Fruit fly (Drosophila melanogaster) whole organism, embryonic: ENCODE measurements around the gene CG6142.

ENCODE experiments used
- Ada2b ChIP-seq: fragments of 200-800 bp; sonication (Bioruptor generic); IDR thresholded peaks from 2 replicates; pipeline ENCODE4 v1.3.6; 2022; ENCODE audit warnings: missing biosample characterization, missing genetic modification characterization
- BEAF-32 ChIP-seq: fragments of 200-800 bp; sonication (Bioruptor generic); optimal IDR thresholded peaks from 3 replicates; lab custom pipeline; 2017; ENCODE audit warnings: missing biosample characterization, missing genetic modification characterization, mild to moderate bottlenecking, moderate library complexity, missing genetic modification reagents
- CG10321 ChIP-seq: fragments of 200-800 bp; sonication (Bioruptor generic); IDR thresholded peaks from 2 replicates; pipeline ENCODE4 v1.3.6; 2022; ENCODE audit warnings: missing biosample characterization, missing genetic modification characterization
- CG10431 ChIP-seq: fragments of 200-800 bp; sonication (Bioruptor generic); optimal IDR thresholded peaks from 3 replicates; lab custom pipeline; 2018; ENCODE audit warnings: missing biosample characterization, mild to moderate bottlenecking, missing genetic modification characterization
- CG11723 ChIP-seq: fragments of 200-800 bp; sonication (Bioruptor generic); optimal IDR thresholded peaks from 2 replicates; lab custom pipeline; 2017; ENCODE audit warnings: missing biosample characterization, mild to moderate bottlenecking, missing genetic modification characterization
- CG13296 ChIP-seq: fragments of 200-800 bp; sonication (Bioruptor generic); optimal IDR thresholded peaks from 3 replicates; lab custom pipeline; 2018; ENCODE audit warnings: missing biosample characterization, mild to moderate bottlenecking, missing genetic modification characterization
- CG17802 ChIP-seq: fragments of 200-800 bp; sonication (Bioruptor generic); optimal IDR thresholded peaks from 2 replicates; lab custom pipeline; 2018; ENCODE audit warnings: missing biosample characterization, mild to moderate bottlenecking, missing genetic modification characterization, moderate library complexity
- CG18476 ChIP-seq: fragments of 200-800 bp; sonication (Bioruptor generic); optimal IDR thresholded peaks from 2 replicates; lab custom pipeline; 2016; ENCODE audit warnings: missing biosample characterization, mild to moderate bottlenecking, missing genetic modification characterization
- CG2678 ChIP-seq: fragments of 200-800 bp; sonication (Bioruptor generic); optimal IDR thresholded peaks from 3 replicates; lab custom pipeline; 2019; ENCODE audit warnings: missing biosample characterization, mild to moderate bottlenecking, missing genetic modification characterization, moderate library complexity
- CG2875 ChIP-seq: fragments of 200-800 bp; sonication (Bioruptor generic); optimal IDR thresholded peaks from 2 replicates; lab custom pipeline; 2017; ENCODE audit warnings: missing biosample characterization, mild to moderate bottlenecking, missing genetic modification characterization, missing genetic modification reagents
- CG5180 ChIP-seq: fragments of 200-800 bp; sonication (Bioruptor generic); optimal IDR thresholded peaks from 3 replicates; lab custom pipeline; 2017; ENCODE audit warnings: missing biosample characterization, missing genetic modification characterization, mild to moderate bottlenecking, moderate library complexity, missing genetic modification reagents
- CG6689 ChIP-seq: fragments of 200-800 bp; sonication (Bioruptor generic); IDR thresholded peaks from 2 replicates; pipeline ENCODE4 v1.3.6; 2022; ENCODE audit warnings: missing biosample characterization, missing genetic modification characterization
- CG6813 ChIP-seq: fragments of 200-800 bp; sonication (Bioruptor generic); optimal IDR thresholded peaks from 2 replicates; lab custom pipeline; 2017; ENCODE audit warnings: missing biosample characterization, missing genetic modification characterization, mild to moderate bottlenecking, moderate library complexity, missing genetic modification reagents
- CG6854 ChIP-seq: fragments of 200-800 bp; sonication (Bioruptor generic); optimal IDR thresholded peaks from 3 replicates; lab custom pipeline; 2017; ENCODE audit warnings: missing biosample characterization, mild to moderate bottlenecking, missing genetic modification characterization
- CG7357 ChIP-seq: fragments of 200-800 bp; sonication (Bioruptor generic); IDR thresholded peaks from 3 replicates; pipeline ENCODE4 v1.3.6; 2022; ENCODE audit warnings: missing biosample characterization, missing genetic modification characterization
- CG7928 ChIP-seq: fragments of 200-800 bp; sonication (Bioruptor generic); optimal IDR thresholded peaks from 2 replicates; lab custom pipeline; 2017; ENCODE audit warnings: missing biosample characterization, mild to moderate bottlenecking, missing genetic modification characterization
- Chrac-16 ChIP-seq: fragments of 200-800 bp; sonication (Bioruptor generic); optimal IDR thresholded peaks from 3 replicates; lab custom pipeline; 2016; ENCODE audit warnings: missing biosample characterization, missing genetic modification characterization
- Dfd ChIP-seq, 2 experiments: fragments of >200 bp; optimal IDR thresholded peaks; 2 replicates each; lab custom pipeline; 2017; ENCODE audit warnings: missing biosample characterization in 2 of 2, missing genetic modification characterization in 2 of 2
- E2f1 ChIP-seq: fragments of 200-800 bp; sonication (Bioruptor generic); IDR thresholded peaks from 2 replicates; pipeline ENCODE4 v1.3.6; 2022; ENCODE audit warnings: missing biosample characterization, missing genetic modification characterization
- Fer3 ChIP-seq: fragments of 200-800 bp; sonication (Bioruptor generic); optimal IDR thresholded peaks from 2 replicates; lab custom pipeline; 2018; ENCODE audit warnings: missing biosample characterization, mild to moderate bottlenecking, missing genetic modification characterization, moderate library complexity
- HHEX ChIP-seq: fragments of 200-800 bp; sonication (Bioruptor generic); optimal IDR thresholded peaks from 3 replicates; lab custom pipeline; 2017; ENCODE audit warnings: missing biosample characterization, mild to moderate bottlenecking, missing genetic modification characterization, missing genetic modification reagents
- HLH4C ChIP-seq: fragments of 200-800 bp; sonication (Bioruptor generic); IDR thresholded peaks from 3 replicates; pipeline ENCODE4 v1.3.6; 2022; ENCODE audit warnings: missing biosample characterization, missing genetic modification characterization; ENCODE audit not compliant: partially characterized antibody
- Hand ChIP-seq: fragments of 200-800 bp; sonication (Bioruptor generic); optimal IDR thresholded peaks from 2 replicates; lab custom pipeline; 2017; ENCODE audit warnings: mild to moderate bottlenecking, missing biosample characterization, missing genetic modification reagents, missing genetic modification characterization
- Hr3 ChIP-seq: fragments of 200-800 bp; sonication (Bioruptor generic); optimal IDR thresholded peaks from 3 replicates; lab custom pipeline; 2016; ENCODE audit warnings: missing biosample characterization, missing genetic modification characterization
- Kr ChIP-seq: fragments of 200-800 bp; sonication (Bioruptor generic); optimal IDR thresholded peaks from 2 replicates; lab custom pipeline; 2017; ENCODE audit warnings: missing biosample characterization, mild to moderate bottlenecking, missing genetic modification characterization
- Lpt ChIP-seq: fragments of >200 bp; optimal IDR thresholded peaks from 2 replicates; lab custom pipeline; 2018; ENCODE audit warnings: missing biosample characterization, missing genetic modification characterization
- MESR4 ChIP-seq: fragments of 200-800 bp; sonication (Bioruptor generic); optimal IDR thresholded peaks from 2 replicates; lab custom pipeline; 2018; ENCODE audit warnings: missing biosample characterization, mild to moderate bottlenecking, missing genetic modification characterization, moderate library complexity
- Mes4 ChIP-seq: fragments of 200-800 bp; sonication (Bioruptor generic); optimal IDR thresholded peaks from 2 replicates; lab custom pipeline; 2016; ENCODE audit warnings: missing biosample characterization, missing genetic modification characterization
- NK7.1 ChIP-seq: fragments of 200-800 bp; sonication (Bioruptor generic); optimal IDR thresholded peaks from 3 replicates; lab custom pipeline; 2016; ENCODE audit warnings: missing biosample characterization, missing genetic modification characterization
- PHDP ChIP-seq: fragments of 200-800 bp; sonication (Bioruptor generic); optimal IDR thresholded peaks from 3 replicates; lab custom pipeline; 2018; ENCODE audit warnings: missing biosample characterization, mild to moderate bottlenecking, missing genetic modification characterization, moderate library complexity
- Ravus ChIP-seq: fragments of 200-800 bp; sonication (Bioruptor generic); IDR thresholded peaks from 2 replicates; pipeline ENCODE4 v1.3.6; 2022; ENCODE audit warnings: missing biosample characterization, missing genetic modification characterization
- Side ChIP-seq: fragments of 200-800 bp; sonication (Bioruptor generic); optimal IDR thresholded peaks from 2 replicates; lab custom pipeline; 2016; ENCODE audit warnings: missing biosample characterization, missing genetic modification characterization
- Sry-δ ChIP-seq: fragments of 200-800 bp; sonication (Bioruptor generic); optimal IDR thresholded peaks from 2 replicates; lab custom pipeline; 2016; ENCODE audit warnings: missing biosample characterization, missing genetic modification characterization
- ash1 ChIP-seq: fragments of 200-800 bp; sonication (Bioruptor generic); optimal IDR thresholded peaks from 2 replicates; lab custom pipeline; 2018; ENCODE audit warnings: missing biosample characterization, mild to moderate bottlenecking, missing genetic modification characterization
- chinmo ChIP-seq: fragments of 200-800 bp; sonication (Bioruptor generic); IDR thresholded peaks from 4 replicates; pipeline ENCODE4 v1.3.6; 2022; ENCODE audit warnings: missing biosample characterization, missing genetic modification characterization; ENCODE audit not compliant: partially characterized antibody
- dm ChIP-seq: fragments of 200-800 bp; sonication (Bioruptor generic); optimal IDR thresholded peaks from 3 replicates; lab custom pipeline; 2016; ENCODE audit warnings: missing biosample characterization, missing genetic modification characterization
- eyg ChIP-seq: fragments of 200-800 bp; sonication (Bioruptor generic); optimal IDR thresholded peaks from 3 replicates; lab custom pipeline; 2016; ENCODE audit warnings: missing biosample characterization, missing genetic modification characterization
- gce ChIP-seq: fragments of 200-800 bp; sonication (Bioruptor generic); IDR thresholded peaks from 3 replicates; pipeline ENCODE4 v1.3.6; 2022; ENCODE audit warnings: missing biosample characterization, missing genetic modification characterization
- jing ChIP-seq: fragments of 200-800 bp; sonication (Bioruptor generic); optimal IDR thresholded peaks from 2 replicates; lab custom pipeline; 2018; ENCODE audit warnings: missing biosample characterization, mild to moderate bottlenecking, missing genetic modification characterization
- klu ChIP-seq: fragments of 200-800 bp; sonication (Bioruptor generic); IDR thresholded peaks from 2 replicates; pipeline ENCODE4 v1.3.6; 2022; ENCODE audit warnings: missing biosample characterization, missing genetic modification characterization
- oc ChIP-seq: fragments of 200-800 bp; sonication (Bioruptor generic); optimal IDR thresholded peaks from 2 replicates; lab custom pipeline; 2018; ENCODE audit warnings: missing biosample characterization, mild to moderate bottlenecking, missing genetic modification characterization, moderate library complexity
- pros ChIP-seq: fragments of 200-800 bp; sonication (Bioruptor generic); optimal IDR thresholded peaks from 3 replicates; lab custom pipeline; 2019; ENCODE audit warnings: missing biosample characterization, mild to moderate bottlenecking, missing genetic modification characterization, moderate library complexity
- pzg ChIP-seq: fragments of 200-800 bp; sonication (Bioruptor generic); optimal IDR thresholded peaks from 3 replicates; lab custom pipeline; 2018; ENCODE audit warnings: missing biosample characterization, mild to moderate bottlenecking, missing genetic modification characterization, moderate library complexity
- sc ChIP-seq, 3 experiments: fragments of >200 bp in 2 of 3; fragments of 200-800 bp in 1 of 3; sonication (Bioruptor generic) in 1 of 3; optimal IDR thresholded peaks; 2 replicates in 2 of 3; 3 replicates in 1 of 3; lab custom pipeline; 2017; ENCODE audit warnings: mild to moderate bottlenecking in 1 of 3, missing biosample characterization in 1 of 3, missing genetic modification characterization in 1 of 3, missing genetic modification reagents in 1 of 3
- so ChIP-seq: fragments of 200-800 bp; sonication (Bioruptor generic); IDR thresholded peaks from 3 replicates; pipeline ENCODE4 v1.3.6; 2022; ENCODE audit warnings: missing biosample characterization, missing genetic modification characterization
- ssp ChIP-seq: fragments of 200-800 bp; sonication (Bioruptor generic); IDR thresholded peaks from 2 replicates; pipeline ENCODE4 v1.3.6; 2022; ENCODE audit warnings: missing biosample characterization, missing genetic modification characterization
- tap ChIP-seq: fragments of 200-800 bp; optimal IDR thresholded peaks from 3 replicates; lab custom pipeline; 2019; ENCODE audit warnings: missing biosample characterization, mild to moderate bottlenecking, missing genetic modification characterization, moderate library complexity
- tll ChIP-seq, 2 experiments: fragments of 200-800 bp in 1 of 2; fragments of >200 bp in 1 of 2; sonication (Bioruptor generic) in 1 of 2; optimal IDR thresholded peaks; 2 replicates each; lab custom pipeline; 2017 to 2019; ENCODE audit warnings: missing biosample characterization in 2 of 2, missing genetic modification characterization in 2 of 2, mild to moderate bottlenecking in 1 of 2, moderate library complexity in 1 of 2
- trh ChIP-seq: fragments of 200-800 bp; sonication (Bioruptor generic); optimal IDR thresholded peaks from 2 replicates; lab custom pipeline; 2016; ENCODE audit warnings: missing biosample characterization, missing genetic modification characterization
- wor ChIP-seq: fragments of 200-800 bp; sonication (Bioruptor generic); IDR thresholded peaks from 2 replicates; pipeline ENCODE4 v1.3.6; 2022; ENCODE audit warnings: missing biosample characterization, missing genetic modification characterization

Gene CG6142

DNA sequence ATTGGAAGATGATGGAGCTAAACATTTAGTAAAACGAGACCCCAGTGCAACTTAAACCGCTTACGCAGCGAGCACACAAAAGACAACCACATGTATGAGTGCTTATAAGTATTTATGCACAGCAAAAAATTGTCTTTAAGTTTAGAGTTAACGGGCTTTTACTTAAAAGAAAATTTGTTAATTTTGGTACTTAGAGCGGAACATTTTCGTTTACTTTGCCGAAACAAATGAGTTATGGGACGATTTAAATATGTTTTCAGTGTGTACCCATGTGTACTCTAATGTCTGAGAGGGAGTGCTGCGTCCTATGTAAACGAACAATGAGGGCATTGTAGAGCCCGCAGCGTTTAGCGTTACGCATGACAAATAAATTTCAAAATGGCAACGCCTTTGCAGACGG, 11.2 kb upstream of the CG6142 start (continued):
- peak; percentile 45; the same call in 1 of the 2 replicates for TF ChIP-seq klu
- TF ChIP-seq pros (GFP tag; lab: Kevin White, UChicago), result no peak
- no peak for TF ChIP-seq BEAF-32 (GFP tag; lab: Kevin White, UChicago)
- no peak for TF ChIP-seq Mes4
- TF ChIP-seq ssp (GFP tag; lab: Robert Waterston, UW), result 0 out of 2 replicates have a peak, but pooled peaks have one; percentile 21
- no peak for TF ChIP-seq Dfd (GFP tag; optimal IDR thresholded peaks at IDR 0.05; lab: Kevin White, UChicago)
- no peak for TF ChIP-seq MESR4 (GFP tag; lab: Kevin White, UChicago)
- TF ChIP-seq sc (optimal IDR thresholded peaks at IDR 0.05; lab: Kevin White, UChicago), result no peak
- TF ChIP-seq sc (GFP tag; optimal IDR thresholded peaks at IDR 0.05; lab: Kevin White, UChicago), result no peak
- TF ChIP-seq ash1 (GFP tag; lab: Kevin White, UChicago), result no peak
- no peak; the same call in 1 of the 2 replicates for TF ChIP-seq Ravus (GFP tag; lab: Robert Waterston, UW)
- no peak for TF ChIP-seq trh (GFP tag; lab: Kevin White, UChicago)
- no peak for TF ChIP-seq pzg (GFP tag; lab: Kevin White, UChicago)
- peak; percentile 3 for TF ChIP-seq tap (tag; lab: Kevin White, UChicago)
- peak; percentile 20 for TF ChIP-seq Chrac-16
- peak; percentile 62 for TF ChIP-seq E2f1 (GFP tag; lab: Robert Waterston, UW)
- no peak for TF ChIP-seq CG17802 (tag; lab: Kevin White, UChicago)
- TF ChIP-seq Fer3 (tag; lab: Kevin White, UChicago), result peak; percentile 32
- no peak for TF ChIP-seq Lpt (GFP tag; lab: Kevin White, UChicago)
- TF ChIP-seq so (GFP tag; lab: Robert Waterston, UW), result peak; percentile 58; the same call in 1 of the 3 replicates
- peak; percentile 18 for TF ChIP-seq jing (GFP tag; lab: Kevin White, UChicago)
- no peak for TF ChIP-seq CG18476 (GFP tag; lab: Kevin White, UChicago)
- TF ChIP-seq Side (GFP tag; lab: Kevin White, UChicago), result no peak
- TF ChIP-seq CG6854 (GFP tag; lab: Kevin White, UChicago), result no peak
- TF ChIP-seq CG6689 (GFP tag; lab: Robert Waterston, UW), result peak; percentile 39; the same call in 1 of the 2 replicates
- no peak for TF ChIP-seq Hand (GFP tag; lab: Kevin White, UChicago)
- TF ChIP-seq eyg, result peak; percentile 24
- peak; percentile 9 for TF ChIP-seq HHEX (GFP tag; lab: Kevin White, UChicago)
- TF ChIP-seq wor (GFP tag; lab: Robert Waterston, UW), result no peak
- TF ChIP-seq tll (GFP tag; optimal IDR thresholded peaks at IDR 0.05; lab: Kevin White, UChicago), result no peak
- no peak for TF ChIP-seq gce (GFP tag; lab: Robert Waterston, UW)
- TF ChIP-seq CG2678 (tag; lab: Kevin White, UChicago), result peak; percentile 38
- TF ChIP-seq Ada2b (GFP tag; lab: Robert Waterston, UW), result peak; percentile 53
- no peak for TF ChIP-seq chinmo (GFP tag; lab: Robert Waterston, UW)
- TF ChIP-seq CG10321 (GFP tag; lab: Robert Waterston, UW), result peak; percentile 32; the same call in 1 of the 2 replicates
- TF ChIP-seq Kr (GFP tag; lab: Kevin White, UChicago), result no peak
- no peak for TF ChIP-seq NK7.1 (GFP tag; lab: Kevin White, UChicago)
- TF ChIP-seq dm (GFP tag; lab: Kevin White, UChicago), result no peak
- TF ChIP-seq oc, result peak; percentile 1
- no peak for TF ChIP-seq CG6813 (GFP tag; lab: Kevin White, UChicago)
- no peak for TF ChIP-seq CG2875 (GFP tag; lab: Kevin White, UChicago)
- TF ChIP-seq Hr3 (GFP tag; lab: Kevin White, UChicago), result no peak
- peak; percentile 53 for TF ChIP-seq PHDP (tag; lab: Kevin White, UChicago)
- TF ChIP-seq CG11723, result no peak
- TF ChIP-seq CG13296, result no peak
- TF ChIP-seq CG10431 (GFP tag; lab: Kevin White, UChicago), result no peak
- no peak for TF ChIP-seq Sry-δ (GFP tag; lab: Kevin White, UChicago)
- TF ChIP-seq HLH4C (GFP tag; lab: Robert Waterston, UW), result no peak
- no peak for TF ChIP-seq CG7928
- no peak for TF ChIP-seq CG5180 (GFP tag; lab: Kevin White, UChicago)
- TF ChIP-seq CG7357 (GFP tag; lab: Robert Waterston, UW), result no peak
